Fruit fly (Drosophila melanogaster): ENCODE data around the gene CG12516.

The CG12516 gene

dm6 chr3R:28327709-28328467 is 23.5 kb upstream of the CG12516 start:
- no peak for TF ChIP-seq CG17801 (GFP tag; optimal IDR thresholded peaks at IDR 0.05; ENCODE audit: partially characterized antibody)

- TF ChIP-seq CG17801 (GFP tag; optimal IDR thresholded peaks at IDR 0.05; ENCODE audit: partially characterized antibody), result no peak
Measured at dm6 chr3R:28327132-28327531, 22.7 kb upstream of the CG12516 start.

dm6 chr3R:28326150-28326965 is 22.0 kb upstream of the CG12516 start:
- TF ChIP-seq CG17801 (GFP tag; optimal IDR thresholded peaks at IDR 0.05; ENCODE audit: partially characterized antibody), result peak; percentile 99

- TF ChIP-seq CG17801 (GFP tag; optimal IDR thresholded peaks at IDR 0.05; ENCODE audit: partially characterized antibody), result no peak
Measured at dm6 chr3R:28325415-28325814, 21.0 kb upstream of the CG12516 start.

DNA sequence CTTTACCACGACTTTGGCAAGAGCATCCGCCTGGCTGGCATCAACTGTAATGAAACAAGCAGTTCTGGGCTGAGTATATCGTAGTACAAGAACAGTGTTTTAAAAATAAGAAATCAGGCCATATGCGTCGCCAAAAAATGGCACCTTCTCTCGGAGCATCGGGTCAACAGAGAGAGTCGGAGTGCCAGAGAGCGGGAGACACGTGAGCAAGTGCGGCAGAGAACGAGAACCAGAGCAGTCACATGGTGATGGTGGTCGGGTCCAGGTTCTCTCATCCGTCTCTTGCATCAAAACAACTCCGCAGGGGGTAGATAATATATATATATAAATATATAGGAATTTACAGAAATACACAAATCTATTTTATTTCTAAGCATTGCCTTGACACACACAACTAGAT is 20.4 kb upstream of the CG12516 start:
- no peak for TF ChIP-seq CG17801 (GFP tag; optimal IDR thresholded peaks at IDR 0.05; ENCODE audit: partially characterized antibody)

DNA sequence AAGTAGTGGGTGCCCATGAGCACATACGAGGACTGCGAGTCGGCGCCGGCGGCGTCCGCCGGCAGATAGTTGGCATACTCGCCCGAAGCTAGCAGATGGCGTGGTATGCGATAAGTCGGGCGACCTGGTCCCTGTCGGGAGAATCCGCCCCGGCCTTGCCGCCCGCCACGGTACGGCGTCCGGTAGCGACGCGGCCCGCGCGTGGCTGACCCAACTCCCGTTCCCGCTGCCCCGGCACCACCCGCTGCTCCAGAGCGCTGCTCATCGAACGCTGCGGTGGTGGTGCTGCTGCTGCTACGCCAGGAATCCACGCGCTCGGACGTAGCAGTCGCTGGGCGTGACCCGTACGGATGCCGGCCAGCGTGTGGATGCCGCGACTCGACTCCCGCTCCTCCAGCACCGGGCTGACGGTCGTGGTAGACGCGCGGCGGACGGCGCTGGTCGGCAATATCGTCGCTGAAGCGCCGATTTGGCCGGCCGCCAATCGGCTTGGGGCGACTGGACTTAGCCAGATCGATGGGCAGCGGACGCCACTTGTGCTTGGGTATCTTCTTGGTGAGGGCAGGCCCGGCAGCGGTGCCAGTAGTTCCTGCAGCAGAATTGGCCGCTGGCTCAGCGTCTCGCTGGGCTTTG is 19.4 kb upstream of the CG12516 start:
- TF ChIP-seq CG17801 (GFP tag; optimal IDR thresholded peaks at IDR 0.05; ENCODE audit: partially characterized antibody), result no peak

DNA sequence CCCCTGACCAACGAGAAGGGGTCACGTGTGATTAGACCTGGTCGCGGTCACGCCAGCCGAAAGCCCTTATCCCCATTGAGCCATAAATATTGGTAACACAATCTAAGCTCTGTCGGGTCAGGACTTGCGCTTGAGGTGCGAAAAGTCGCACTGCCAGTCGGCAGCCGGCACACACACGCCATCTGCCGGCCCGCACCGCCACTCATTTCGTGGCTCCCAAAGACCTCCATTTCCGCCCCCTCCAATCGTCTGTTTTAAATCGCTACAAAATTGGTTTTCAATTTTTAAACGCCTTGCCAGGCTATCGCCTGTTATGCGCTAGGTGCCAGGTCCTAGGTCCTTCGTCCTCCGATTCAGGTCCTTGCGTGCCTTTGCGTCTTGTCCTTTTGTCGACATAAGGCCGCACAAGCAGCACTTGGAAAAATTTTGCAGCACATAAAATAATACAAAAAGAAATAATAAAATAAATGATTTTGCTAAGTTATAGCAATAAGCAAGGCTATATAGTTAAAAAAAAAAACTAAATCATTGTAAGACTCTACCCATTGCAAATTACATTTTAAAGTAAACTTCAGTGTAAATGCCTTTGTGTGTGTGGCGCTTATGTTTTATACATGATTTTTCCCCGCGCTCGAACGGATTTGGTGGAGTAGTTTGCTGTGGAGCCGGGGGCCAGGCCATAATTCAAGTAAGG is 12.9 kb upstream of the CG12516 start:
- TF ChIP-seq CG17801 (GFP tag; optimal IDR thresholded peaks at IDR 0.05; ENCODE audit: partially characterized antibody), result no peak

dm6 chr3R:28307926-28308746 is 3.7 kb upstream of the CG12516 start:
- TF ChIP-seq CG17801 (GFP tag; optimal IDR thresholded peaks at IDR 0.05; ENCODE audit: partially characterized antibody), result no peak

DNA sequence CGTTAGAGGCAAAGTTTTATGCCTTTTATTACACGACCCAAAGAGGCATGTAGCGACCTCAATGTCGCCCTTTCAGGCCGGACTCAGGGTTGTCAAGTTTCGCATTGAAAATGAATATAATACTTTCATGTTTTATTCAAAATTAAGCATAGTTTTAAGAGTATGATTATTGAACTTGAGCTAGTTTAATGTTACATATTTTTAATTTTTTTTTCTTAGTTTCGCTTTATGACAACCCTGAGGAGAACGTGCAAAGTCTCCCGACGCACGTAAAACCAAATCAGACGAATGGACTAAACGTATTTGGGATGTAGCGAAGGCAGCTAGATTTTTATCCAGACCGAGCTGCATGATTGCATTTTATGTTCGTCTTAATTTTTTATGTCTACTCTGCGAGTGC is 1.6 kb upstream of the CG12516 start:
- TF ChIP-seq CG17801 (GFP tag; optimal IDR thresholded peaks at IDR 0.05; ENCODE audit: partially characterized antibody), result no peak

DNA sequence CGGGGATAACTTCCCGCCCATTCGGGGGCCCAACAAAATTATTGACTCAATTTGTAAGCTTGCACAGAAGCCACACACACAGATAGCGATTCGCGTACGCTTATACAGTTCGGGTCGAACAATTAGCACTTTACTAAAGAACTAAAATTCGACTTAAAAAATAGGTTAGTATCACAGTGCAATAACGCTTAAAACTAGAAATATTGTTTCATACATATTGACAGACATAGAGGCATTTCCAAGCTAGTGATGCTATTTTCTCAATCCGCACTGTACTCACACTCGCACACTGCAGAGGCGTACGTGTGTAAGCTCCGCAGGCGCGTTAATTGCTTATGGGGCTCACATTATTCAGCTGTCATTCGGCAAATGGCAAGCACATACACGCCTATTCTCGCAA is 6.9 kb downstream of the CG12516 start:
- no peak for TF ChIP-seq CG17801 (GFP tag; optimal IDR thresholded peaks at IDR 0.05; ENCODE audit: partially characterized antibody)

- no peak for TF ChIP-seq CG17801 (GFP tag; optimal IDR thresholded peaks at IDR 0.05; ENCODE audit: partially characterized antibody)
Measured at dm6 chr3R:28293748-28294147, 10.7 kb downstream of the CG12516 start, which contains the start of gene UQCR-14L. TSS of gene UQCR-14L (plus strand) at chr3R:28294048.

dm6 chr3R:28292498-28292897 is 11.9 kb downstream of the CG12516 start, which contains the start of gene Mst98Cb:
TSS of gene Mst98Cb (plus strand) at chr3R:28292798.
- no peak for TF ChIP-seq CG17801 (GFP tag; optimal IDR thresholded peaks at IDR 0.05; ENCODE audit: partially characterized antibody)

- TF ChIP-seq CG17801 (GFP tag; optimal IDR thresholded peaks at IDR 0.05; ENCODE audit: partially characterized antibody), result no peak
Measured at dm6 chr3R:28291038-28291437, 13.4 kb downstream of the CG12516 start, which contains the start of gene Mst98Ca. TSS of gene Mst98Ca (plus strand) at chr3R:28291338.

DNA sequence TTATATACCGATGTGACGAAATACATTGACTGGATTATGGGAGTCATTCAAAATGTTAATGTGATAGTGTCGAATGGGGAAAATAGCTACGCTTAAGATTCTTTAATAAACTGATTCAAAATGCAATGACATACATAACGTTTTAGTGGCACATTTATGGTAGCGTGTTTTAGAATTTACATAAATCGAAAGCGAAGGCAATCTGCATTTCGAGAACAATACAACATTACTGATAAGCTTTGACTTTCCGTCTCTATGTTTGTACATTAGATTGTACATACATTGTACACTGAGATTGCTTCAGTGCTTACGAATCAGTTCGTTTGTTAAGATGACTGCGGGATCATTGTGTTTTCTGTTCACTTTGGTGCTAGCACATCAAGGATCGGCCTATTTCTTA is 21.0 kb downstream of the CG12516 start, which contains the start of gene CG34437:
Gene CG34437 (plus strand): TSS at position 301 of the 400 bp plus-strand sequence.
- no peak for TF ChIP-seq CG17801 (GFP tag; optimal IDR thresholded peaks at IDR 0.05; ENCODE audit: partially characterized antibody)
